Fruit fly (Drosophila melanogaster): ENCODE measurements around the gene Remo.

Remo gene

DNA sequence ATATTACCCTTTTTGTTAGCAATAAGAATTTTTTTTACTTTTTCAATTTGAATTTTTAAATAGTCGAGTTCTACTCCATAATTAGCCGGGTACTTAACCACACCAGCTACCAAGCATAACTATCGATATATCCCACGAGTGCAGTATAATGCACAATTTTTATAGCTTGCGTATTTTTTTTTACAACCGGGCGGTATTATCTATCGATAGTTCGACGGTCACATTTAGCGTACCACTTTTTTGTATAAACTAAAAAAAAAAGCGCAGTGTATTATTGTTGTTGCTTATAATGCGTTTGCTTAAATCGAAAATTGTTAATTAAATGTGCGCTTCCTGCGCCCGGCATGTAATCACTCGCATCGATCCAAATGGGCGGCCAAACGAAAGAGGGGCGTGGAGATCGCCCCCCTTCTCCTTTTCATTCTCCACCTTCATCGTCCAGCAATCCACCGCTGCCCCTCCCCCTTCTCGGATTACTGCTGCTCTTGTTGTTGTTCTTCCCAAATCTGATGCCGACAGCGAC is at the start of gene Remo:
TSS of gene Remo (plus strand) at position 198 of the 523 bp plus-strand sequence.
- TF ChIP-seq CG8478 (optimal IDR thresholded peaks at IDR 0.05): no peak
- TF ChIP-seq EcR (GFP tag; optimal IDR thresholded peaks at IDR 0.05): no peak
- no peak for TF ChIP-seq pan (optimal IDR thresholded peaks at IDR 0.05)
- no peak for TF ChIP-seq Dll (optimal IDR thresholded peaks at IDR 0.05)
- no peak for TF ChIP-seq psq (optimal IDR thresholded peaks at IDR 0.05)

dm6 chrX:13238294-13238917 is 49.4 kb upstream of the Remo start:
- TF ChIP-seq Dll (optimal IDR thresholded peaks at IDR 0.05) (no peak), psq (optimal IDR thresholded peaks at IDR 0.05) (no peak), usp (GFP tag; optimal IDR thresholded peaks at IDR 0.05) (no peak), pan (optimal IDR thresholded peaks at IDR 0.05) (no peak)

dm6 chrX:13240812-13241211 is 47.0 kb upstream of the Remo start:
- TF ChIP-seq EcR (GFP tag; optimal IDR thresholded peaks at IDR 0.05) (no peak), usp (GFP tag; optimal IDR thresholded peaks at IDR 0.05) (no peak), psq (optimal IDR thresholded peaks at IDR 0.05) (no peak), Dll (optimal IDR thresholded peaks at IDR 0.05) (no peak), pan (optimal IDR thresholded peaks at IDR 0.05) (no peak), CG8478 (optimal IDR thresholded peaks at IDR 0.05) (no peak)

DNA sequence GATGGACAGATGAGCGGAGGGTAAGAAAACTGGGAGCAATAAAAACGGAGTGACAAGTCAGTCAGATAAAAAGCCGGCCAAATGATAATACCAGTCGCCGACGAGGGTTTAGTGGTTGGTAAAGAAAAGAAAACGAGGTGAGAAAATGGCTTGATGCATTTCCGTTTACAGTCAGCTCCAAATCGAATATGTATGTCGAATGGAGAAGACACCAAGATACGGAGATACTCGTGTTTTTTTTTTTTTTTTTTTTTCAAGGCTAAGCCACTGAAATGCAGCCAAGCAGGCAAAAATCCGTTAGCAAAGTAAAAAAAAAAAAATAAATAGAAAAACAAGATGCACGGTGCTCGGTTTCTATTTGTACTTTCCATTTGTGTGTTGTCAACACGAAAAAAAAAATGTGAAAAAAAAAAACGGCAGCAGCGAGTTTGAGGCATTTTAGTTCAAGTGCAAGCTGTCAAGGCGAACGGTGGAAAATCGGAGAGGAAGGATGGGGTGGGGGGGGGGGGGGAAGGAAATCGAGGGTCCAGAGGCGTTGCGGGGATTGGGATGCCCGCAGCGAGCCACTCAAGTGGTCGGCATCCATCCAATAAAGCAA is 44.0 kb upstream of the Remo start:
- no peak for TF ChIP-seq psq (optimal IDR thresholded peaks at IDR 0.05)
- no peak for TF ChIP-seq Dll (optimal IDR thresholded peaks at IDR 0.05)
- no peak for TF ChIP-seq usp (GFP tag; optimal IDR thresholded peaks at IDR 0.05)
- no peak for TF ChIP-seq pan (optimal IDR thresholded peaks at IDR 0.05)
- TF ChIP-seq EcR (GFP tag; optimal IDR thresholded peaks at IDR 0.05): no peak
- TF ChIP-seq CG8478 (optimal IDR thresholded peaks at IDR 0.05): no peak

DNA sequence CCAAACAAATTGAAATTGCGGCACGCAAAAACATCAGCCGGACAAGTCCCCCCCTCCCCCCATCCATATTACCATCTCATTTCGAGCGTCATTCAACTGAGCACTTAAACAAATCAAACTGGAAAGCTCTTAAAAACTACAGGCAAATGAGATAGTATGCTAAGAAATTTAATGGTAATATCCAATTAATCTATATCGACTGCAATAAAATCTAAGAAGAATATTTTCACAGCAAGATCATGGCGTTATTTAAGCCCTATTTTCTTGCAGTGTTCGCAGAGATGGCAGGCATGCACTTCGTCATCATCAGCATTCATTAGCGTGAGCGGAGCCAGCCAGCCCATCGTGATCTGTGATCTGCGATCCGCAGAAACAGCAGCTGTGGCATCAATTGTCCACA is 43.4 kb upstream of the Remo start:
- TF ChIP-seq psq (optimal IDR thresholded peaks at IDR 0.05) (no peak), Dll (optimal IDR thresholded peaks at IDR 0.05) (no peak), pan (optimal IDR thresholded peaks at IDR 0.05) (no peak), CG8478 (optimal IDR thresholded peaks at IDR 0.05) (no peak), usp (GFP tag; optimal IDR thresholded peaks at IDR 0.05) (no peak)

DNA sequence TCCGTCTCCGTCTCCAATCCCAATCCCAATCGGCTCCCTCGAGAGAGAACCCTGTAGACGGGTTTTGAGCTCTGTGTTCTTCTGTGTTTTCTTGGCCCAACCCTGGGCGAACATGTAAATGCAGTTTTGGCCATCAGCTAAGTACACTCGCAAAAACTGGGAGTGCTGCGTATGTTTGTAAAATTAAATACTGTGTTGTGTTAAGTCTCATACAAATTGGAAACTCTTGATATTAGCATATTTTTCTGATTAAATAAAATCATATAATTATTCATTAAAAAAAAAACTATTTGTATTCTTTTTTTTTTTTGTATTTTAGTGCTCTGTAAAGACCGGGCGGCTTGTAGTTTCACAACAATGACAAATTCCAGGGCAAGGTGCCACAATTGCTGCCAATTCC is 42.1 kb upstream of the Remo start:
- TF ChIP-seq pan (optimal IDR thresholded peaks at IDR 0.05) (no peak), psq (optimal IDR thresholded peaks at IDR 0.05) (no peak), CG8478 (optimal IDR thresholded peaks at IDR 0.05) (no peak), Dll (optimal IDR thresholded peaks at IDR 0.05) (no peak), usp (GFP tag; optimal IDR thresholded peaks at IDR 0.05) (no peak), EcR (GFP tag; optimal IDR thresholded peaks at IDR 0.05) (no peak)

DNA sequence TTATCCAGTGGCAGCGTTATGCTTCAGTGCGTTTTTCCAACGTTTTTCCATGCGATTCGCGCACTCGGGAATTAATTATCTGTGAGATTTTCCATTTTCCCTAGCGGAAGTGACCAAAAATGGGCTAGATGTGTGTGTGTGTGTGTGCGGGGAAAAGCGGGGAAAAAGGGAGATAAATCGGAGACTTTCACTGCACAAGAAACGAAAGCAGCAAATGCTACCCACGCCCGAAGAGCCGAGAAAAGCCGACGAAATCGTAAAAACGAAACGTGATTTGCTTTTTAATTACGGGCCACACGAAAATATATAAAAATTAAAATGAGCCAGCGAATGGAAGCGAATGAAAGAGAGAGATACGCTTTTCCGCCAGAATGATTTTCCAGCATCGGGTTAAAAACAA is 40.1 kb upstream of the Remo start:
- TF ChIP-seq EcR (GFP tag; optimal IDR thresholded peaks at IDR 0.05): no peak
- no peak for TF ChIP-seq Dll (optimal IDR thresholded peaks at IDR 0.05)
- no peak for TF ChIP-seq pan (optimal IDR thresholded peaks at IDR 0.05)
- TF ChIP-seq psq (optimal IDR thresholded peaks at IDR 0.05): no peak
- no peak for TF ChIP-seq CG8478 (optimal IDR thresholded peaks at IDR 0.05)
- no peak for TF ChIP-seq usp (GFP tag; optimal IDR thresholded peaks at IDR 0.05)

DNA sequence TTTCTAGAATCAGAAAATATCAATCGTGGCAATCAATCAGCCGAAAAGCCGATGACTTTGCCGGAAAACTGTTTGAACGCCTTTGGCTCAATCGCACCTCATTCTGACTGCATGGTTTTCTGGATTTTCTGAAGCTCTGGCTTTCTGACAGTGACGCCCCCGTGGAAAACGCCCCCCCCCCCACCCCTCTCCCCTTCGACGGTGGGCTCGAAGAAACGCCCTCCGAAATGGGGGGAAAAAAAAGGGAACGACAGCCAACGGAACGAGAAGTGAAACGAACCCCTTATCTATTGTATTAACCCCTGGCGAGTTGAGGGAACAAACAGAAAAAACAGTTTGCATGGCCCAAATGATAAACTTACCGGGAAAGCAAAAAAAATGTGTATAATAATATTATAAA is 39.3 kb upstream of the Remo start:
- TF ChIP-seq CG8478 (optimal IDR thresholded peaks at IDR 0.05) (no peak), pan (optimal IDR thresholded peaks at IDR 0.05) (no peak), usp (GFP tag; optimal IDR thresholded peaks at IDR 0.05) (no peak), psq (optimal IDR thresholded peaks at IDR 0.05) (no peak), EcR (GFP tag; optimal IDR thresholded peaks at IDR 0.05) (no peak), Dll (optimal IDR thresholded peaks at IDR 0.05) (no peak)

- TF ChIP-seq pan (optimal IDR thresholded peaks at IDR 0.05) (no peak), CG8478 (optimal IDR thresholded peaks at IDR 0.05) (no peak), psq (optimal IDR thresholded peaks at IDR 0.05) (no peak), Dll (optimal IDR thresholded peaks at IDR 0.05) (no peak), EcR (GFP tag; optimal IDR thresholded peaks at IDR 0.05) (no peak), usp (GFP tag; optimal IDR thresholded peaks at IDR 0.05) (no peak)
These were observed 38.0 kb upstream of the Remo start for dm6 chrX:13249732-13250395.

DNA sequence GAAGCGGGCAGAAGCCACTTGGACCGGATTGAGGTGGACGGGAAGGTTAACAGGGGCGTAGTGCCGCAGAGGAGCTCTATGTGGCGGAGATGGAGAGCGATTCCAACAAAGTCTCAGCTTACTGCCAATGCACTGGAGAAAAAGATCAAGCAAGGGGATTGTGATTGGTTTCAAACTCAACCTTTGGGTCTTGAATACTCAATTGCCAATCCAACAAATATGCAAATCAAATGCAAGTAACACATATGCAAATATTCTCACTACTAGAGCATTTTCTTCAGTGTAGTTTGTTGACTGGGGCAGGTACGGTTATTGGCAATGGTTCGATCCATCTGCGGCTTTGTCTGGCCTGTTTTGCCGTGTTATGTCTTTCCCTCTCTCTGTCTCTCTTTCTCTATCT is 36.5 kb upstream of the Remo start:
- no peak for TF ChIP-seq Dll (optimal IDR thresholded peaks at IDR 0.05)

DNA sequence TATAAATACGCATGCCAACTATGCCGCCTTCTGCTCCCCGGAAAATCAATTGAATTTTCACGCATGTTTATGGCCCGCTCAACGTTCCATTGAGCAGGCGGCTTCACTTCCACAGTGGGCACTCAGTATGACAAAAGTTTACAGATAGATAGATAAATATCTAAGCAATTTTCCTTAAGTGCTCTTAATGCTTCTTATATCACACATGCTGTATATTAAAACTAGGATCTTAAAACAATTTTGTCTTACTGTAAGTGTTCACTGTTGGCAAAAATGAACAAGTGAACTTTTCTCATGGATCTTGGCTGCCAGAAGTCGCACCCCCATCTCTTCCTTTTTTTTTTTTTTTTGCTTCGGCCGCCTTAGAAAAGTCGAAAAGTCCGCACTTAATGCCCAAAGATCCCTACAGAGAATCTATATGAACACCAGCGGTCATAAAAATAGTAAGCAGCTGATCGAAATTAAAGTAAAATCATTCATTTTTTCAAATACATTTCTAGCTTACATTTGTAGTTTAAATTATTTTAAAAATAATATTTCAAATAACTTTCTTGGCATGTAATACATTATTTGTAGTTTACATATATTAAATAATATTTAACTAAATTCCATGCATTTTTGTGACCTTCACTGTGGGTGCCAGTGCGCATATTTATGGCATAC is 34.7 kb upstream of the Remo start:
- no peak for TF ChIP-seq Dll (optimal IDR thresholded peaks at IDR 0.05)
- no peak for TF ChIP-seq usp (GFP tag; optimal IDR thresholded peaks at IDR 0.05)
- no peak for TF ChIP-seq psq (optimal IDR thresholded peaks at IDR 0.05)
- no peak for TF ChIP-seq CG8478 (optimal IDR thresholded peaks at IDR 0.05)
- TF ChIP-seq pan (optimal IDR thresholded peaks at IDR 0.05): no peak
- TF ChIP-seq EcR (GFP tag; optimal IDR thresholded peaks at IDR 0.05): no peak

dm6 chrX:13254442-13254841 is 33.4 kb upstream of the Remo start:
- no peak for TF ChIP-seq CG8478 (optimal IDR thresholded peaks at IDR 0.05)

Data from whole organism.